Fruit fly (Drosophila melanogaster): Measurements from ENCODE around the gene CG46514.
"Not testable (repeated sequence)": the region's sequence is repeated elsewhere in the genome, so short reads cannot be mapped to it uniquely, and the experiment has no call there.

- not testable (repeated sequence) for TF ChIP-seq CG17806, CG9948 (tag; optimal IDR thresholded peaks at IDR 0.05)
These were observed 44.3 kb downstream of the CG46514 start, which contains the start of gene CG46521 for dm6 chrX:22241272-22241671.

Measured in whole organism, pupa.